Worm (Caenorhabditis elegans): ENCODE measurements around the gene gly-12.

- TF ChIP-seq nhr-2 (tag; optimal IDR thresholded peaks at IDR 0.05) (peak; percentile 54), nhr-237 (tag; optimal IDR thresholded peaks at IDR 0.05) (no peak), sptf-1 (tag; optimal IDR thresholded peaks at IDR 0.05) (no peak), lsy-2 (tag; optimal IDR thresholded peaks at IDR 0.05) (no peak), unc-62 (GFP tag; optimal IDR thresholded peaks at IDR 0.05) (no peak), nhr-76 (tag; optimal IDR thresholded peaks at IDR 0.05) (no peak), M03D4.4 (tag; optimal IDR thresholded peaks at IDR 0.05) (no peak), mab-5 (tag; optimal IDR thresholded peaks at IDR 0.05) (no peak)
Measured at ce11 chrX:7466682-7467081, 19.0 kb upstream of the gly-12 start.

Measured in whole organism, mixed stage, embryonic.